Fruit fly (Drosophila melanogaster) whole organism, embryonic: ENCODE results near the gene Ets97D.
A peak's percentile ranks its signal among the peaks of the same experiment; 100 is the strongest.

ENCODE experiments used
- B-H1 ChIP-seq: fragments of 200-800 bp; sonication (Bioruptor generic); IDR thresholded peaks from 3 replicates; pipeline ENCODE4 v1.3.6; 2022; ENCODE audit warnings: missing biosample characterization, missing genetic modification characterization
- CG10959 ChIP-seq: fragments of 200-800 bp; sonication (Bioruptor generic); IDR thresholded peaks from 2 replicates; pipeline ENCODE4 v1.3.6; 2022; ENCODE audit warnings: missing biosample characterization, missing genetic modification characterization
- CG12942 ChIP-seq: fragments of 200-800 bp; sonication (Bioruptor generic); optimal IDR thresholded peaks from 3 replicates; lab custom pipeline; 2016; ENCODE audit warnings: missing biosample characterization, missing genetic modification characterization
- CG14441 ChIP-seq: fragments of 200-800 bp; sonication (Bioruptor generic); IDR thresholded peaks from 2 replicates; pipeline ENCODE4 v1.3.6; 2022; ENCODE audit warnings: missing biosample characterization, missing genetic modification characterization
- CG6175 ChIP-seq: fragments of 200-800 bp; sonication (Bioruptor generic); IDR thresholded peaks from 3 replicates; pipeline ENCODE4 v1.3.6; 2022; ENCODE audit warnings: missing biosample characterization, missing genetic modification characterization
- CG9817 ChIP-seq: fragments of 200-800 bp; sonication (Bioruptor generic); optimal IDR thresholded peaks from 2 replicates; lab custom pipeline; 2018; ENCODE audit warnings: missing biosample characterization, mild to moderate bottlenecking, missing genetic modification characterization, moderate library complexity
- Ets65A ChIP-seq: fragments of 200-800 bp; sonication (Bioruptor generic); peaks from one replicate; lab custom pipeline; 2016; ENCODE audit warnings: missing biosample characterization, missing genetic modification characterization
- HHEX ChIP-seq: fragments of 200-800 bp; sonication (Bioruptor generic); optimal IDR thresholded peaks from 3 replicates; lab custom pipeline; 2017; ENCODE audit warnings: missing biosample characterization, mild to moderate bottlenecking, missing genetic modification characterization, missing genetic modification reagents
- MBD-R2 ChIP-seq: fragments of 200-800 bp; sonication (Bioruptor generic); IDR thresholded peaks from 2 replicates; pipeline ENCODE4 v1.3.6; 2022; ENCODE audit warnings: missing biosample characterization, missing genetic modification characterization
- al ChIP-seq: fragments of 200-800 bp; sonication (Bioruptor generic); IDR thresholded peaks from 2 replicates; pipeline ENCODE4 v1.3.6; 2022; ENCODE audit warnings: missing biosample characterization, missing genetic modification characterization
- pan ChIP-seq, 4 experiments: fragments of >200 bp in 3 of 4; fragments of 200-800 bp in 1 of 4; sonication (Bioruptor generic) in 1 of 4; optimal IDR thresholded peaks in 3 of 4; IDR thresholded peaks in 1 of 4; 2 replicates each; pipeline versions ENCODE4 v1.3.6 to Lab custom; 2017 to 2022; ENCODE audit warnings: missing biosample characterization in 2 of 4, missing genetic modification characterization in 2 of 4, mixed read lengths in 1 of 4
- prd ChIP-seq, 3 experiments: fragments of >200 bp in 2 of 3; fragments of 200-800 bp in 1 of 3; sonication (Bioruptor generic) in 1 of 3; optimal IDR thresholded peaks in 2 of 3; IDR thresholded peaks in 1 of 3; 2 replicates in 2 of 3; 3 replicates in 1 of 3; pipeline versions ENCODE4 v1.3.6 to Lab custom; 2017 to 2022; ENCODE audit warnings: missing biosample characterization in 1 of 3, missing genetic modification characterization in 1 of 3

dm6 chr3R:26945233-26945632 lies 32.5 kb upstream of the Ets97D start, which contains the start of gene CG14252:
- TF ChIP-seq CG10959 (no peak), prd (optimal IDR thresholded peaks at IDR 0.05; lab: Kevin White, UChicago) (no peak), prd (GFP tag; IDR thresholded peaks at IDR 0.05; lab: Robert Waterston, UW) (no peak), CG12942 (GFP tag; lab: Kevin White, UChicago) (no peak), Ets65A (GFP tag; lab: Kevin White, UChicago) (no peak), pan (optimal IDR thresholded peaks at IDR 0.05; lab: Kevin White, UChicago) (no peak), pan (GFP tag; optimal IDR thresholded peaks at IDR 0.05 in 1 of 2, IDR thresholded peaks at IDR 0.05 in 1 of 2) (no peak), CG9817 (tag; lab: Kevin White, UChicago) (no peak), al (GFP tag; lab: Robert Waterston, UW) (no peak), B-H1 (GFP tag; lab: Robert Waterston, UW) (no peak), HHEX (no peak), CG14441 (GFP tag; lab: Robert Waterston, UW) (no peak), CG6175 (no peak), MBD-R2 (GFP tag; lab: Robert Waterston, UW) (peak; percentile 77)
